Fruit fly (Drosophila melanogaster): ENCODE measurements around the gene CG7800.

DNA sequence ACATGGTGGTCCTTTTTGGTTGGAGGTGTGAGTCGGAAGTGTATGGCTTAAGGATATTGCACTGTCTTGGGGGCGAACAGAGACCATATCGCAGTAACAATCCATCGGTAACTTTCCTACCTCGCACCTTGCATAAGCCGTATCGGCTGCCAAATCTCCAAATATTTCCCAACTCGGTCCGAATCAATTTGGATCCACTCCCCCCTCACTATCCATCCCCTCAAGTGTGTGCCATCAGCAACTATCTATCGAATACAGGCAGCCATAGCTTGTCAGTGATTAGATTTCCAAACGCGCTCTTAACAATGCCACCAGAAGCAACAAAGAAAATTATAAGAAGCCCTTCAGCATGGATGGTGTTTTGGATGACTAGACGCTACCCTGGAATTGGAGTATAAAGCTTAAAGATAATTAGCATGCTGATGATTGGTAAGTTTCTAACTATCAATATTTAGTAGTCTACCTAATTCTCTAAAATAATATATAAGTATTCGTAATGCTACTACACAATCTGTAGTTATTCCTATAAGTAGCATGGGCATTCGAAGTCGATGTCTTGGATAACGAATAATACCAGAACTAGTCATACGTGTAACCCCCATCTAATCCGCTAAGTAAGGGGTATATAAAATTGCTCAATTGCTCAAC, 11.0 kb upstream of the CG7800 start:
- no peak for TF ChIP-seq CG1620 (GFP tag; optimal IDR thresholded peaks at IDR 0.05)
- no peak for TF ChIP-seq toe (GFP tag; optimal IDR thresholded peaks at IDR 0.05)

Data from whole organism, adult.